Worm (Caenorhabditis elegans) whole organism, young adult: ENCODE measurements around the gene mrp-3.

Experiments used
- B0035.1 ChIP-seq: sonication (generic microtip); optimal IDR thresholded peaks from 2 replicates; lab custom pipeline; 2016; ENCODE audit warnings: missing genetic modification characterization, mild to moderate bottlenecking, missing compliant biosample characterization, missing genotype, missing genetic modification reagents
- B0261.1 ChIP-seq: sonication (generic microtip); optimal IDR thresholded peaks from 2 replicates; lab custom pipeline; 2016; ENCODE audit warnings: mild to moderate bottlenecking, missing genetic modification characterization, moderate library complexity, missing compliant biosample characterization
- C06A6.2 ChIP-seq: fragments of 200-800 bp; sonication (Bioruptor generic); conservative IDR thresholded peaks from 2 replicates; pipeline ENCODE4 v1.3.6; 2022; ENCODE audit warnings: missing genetic modification characterization, missing compliant biosample characterization
- F49E8.2 ChIP-seq: sonication (generic microtip); optimal IDR thresholded peaks from 3 replicates; lab custom pipeline; 2017; ENCODE audit warnings: missing genetic modification characterization, mild to moderate bottlenecking, missing compliant biosample characterization, antibody characterized with exemption, moderate library complexity; ENCODE audit not compliant: insufficient read depth
- F52B5.7 ChIP-seq: sonication (generic microtip); optimal IDR thresholded peaks from 2 replicates; lab custom pipeline; 2016; ENCODE audit warnings: mild to moderate bottlenecking, missing genetic modification characterization, missing compliant biosample characterization
- F55B11.4 ChIP-seq: sonication (generic microtip); optimal IDR thresholded peaks from 2 replicates; lab custom pipeline; 2016; ENCODE audit warnings: missing compliant biosample characterization, missing genetic modification characterization, borderline replicate concordance; ENCODE audit not compliant: insufficient read depth
- K11D2.4 ChIP-seq: fragments of 200-800 bp; sonication (Bioruptor generic); IDR thresholded peaks from 2 replicates; pipeline ENCODE4 v1.3.6; 2022; ENCODE audit warnings: missing genetic modification reagents, missing genetic modification characterization, missing compliant biosample characterization
- Y56A3A.18 ChIP-seq: fragments of 200-800 bp; sonication (Bioruptor generic); IDR thresholded peaks from 2 replicates; pipeline ENCODE4 v1.3.6; 2022; ENCODE audit warnings: missing genetic modification reagents, missing genetic modification characterization, missing compliant biosample characterization
- aptf-3 ChIP-seq: fragments of 200-800 bp; sonication (Bioruptor generic); IDR thresholded peaks from 2 replicates; pipeline ENCODE4 v1.3.6; 2022; ENCODE audit warnings: missing genetic modification characterization, missing compliant biosample characterization
- attf-5 ChIP-seq: fragments of 200-800 bp; sonication (Bioruptor generic); optimal IDR thresholded peaks from 2 replicates; lab custom pipeline; 2018; ENCODE audit warnings: mild to moderate bottlenecking, missing genetic modification characterization, missing compliant biosample characterization
- attf-6 ChIP-seq: fragments of 200-800 bp; sonication (Bioruptor generic); IDR thresholded peaks from 2 replicates; pipeline ENCODE4 v1.3.6; 2022; ENCODE audit warnings: missing genetic modification reagents, missing genetic modification characterization, missing compliant biosample characterization
- ccch-3 ChIP-seq: fragments of 200-800 bp; sonication (Bioruptor generic); optimal IDR thresholded peaks from 2 replicates; lab custom pipeline; 2018; ENCODE audit warnings: mild to moderate bottlenecking, missing genetic modification characterization, missing compliant biosample characterization
- cebp-2 ChIP-seq: fragments of 200-800 bp; sonication (Bioruptor generic); IDR thresholded peaks from 2 replicates; pipeline ENCODE4 v1.3.6; 2022; ENCODE audit warnings: missing genetic modification characterization, missing compliant biosample characterization
- ceh-27 ChIP-seq: fragments of 200-800 bp; sonication (Bioruptor generic); optimal IDR thresholded peaks from 2 replicates; lab custom pipeline; 2018; ENCODE audit warnings: mild to moderate bottlenecking, missing genetic modification characterization, moderate library complexity, missing compliant biosample characterization
- dpff-1 ChIP-seq: sonication (generic microtip); optimal IDR thresholded peaks from 2 replicates; lab custom pipeline; 2017; ENCODE audit warnings: mild to moderate bottlenecking, missing genetic modification characterization, missing compliant biosample characterization
- dpl-1 ChIP-seq: fragments of 150-350 bp; optimal IDR thresholded peaks from 2 replicates; lab custom pipeline; 2014; ENCODE audit warnings: missing biosample characterization, missing genetic modification reagents, missing genetic modification characterization
- egl-44 ChIP-seq: fragments of 200-800 bp; sonication (Bioruptor generic); IDR thresholded peaks from 2 replicates; pipeline ENCODE4 v1.3.6; 2022; ENCODE audit warnings: missing genetic modification reagents, missing genetic modification characterization, missing compliant biosample characterization
- egrh-3 ChIP-seq: fragments of 200-800 bp; sonication (Bioruptor generic); IDR thresholded peaks from 2 replicates; pipeline ENCODE4 v1.3.6; 2022; ENCODE audit warnings: missing genetic modification reagents, missing genetic modification characterization, missing compliant biosample characterization
- ekl-4 ChIP-seq: fragments of 200-800 bp; sonication (Bioruptor generic); IDR thresholded peaks from 2 replicates; pipeline ENCODE4 v1.3.6; 2022; ENCODE audit warnings: missing genetic modification reagents, missing genetic modification characterization, missing compliant biosample characterization
- hmg-1.2 ChIP-seq: fragments of 200-800 bp; sonication (Bioruptor generic); IDR thresholded peaks from 2 replicates; pipeline ENCODE4 v1.3.6; 2022; ENCODE audit warnings: missing genetic modification reagents, missing genetic modification characterization, missing compliant biosample characterization
- hrde-1 ChIP-seq: sonication (generic microtip); optimal IDR thresholded peaks from 2 replicates; lab custom pipeline; 2016; ENCODE audit warnings: missing genetic modification characterization, mild to moderate bottlenecking, missing compliant biosample characterization, moderate library complexity, missing genotype, missing genetic modification reagents, borderline replicate concordance
- lin-26 ChIP-seq: fragments of 200-800 bp; sonication (Bioruptor generic); IDR thresholded peaks from 2 replicates; pipeline ENCODE4 v1.3.6; 2022; ENCODE audit warnings: missing genetic modification reagents, missing genetic modification characterization, missing compliant biosample characterization
- lin-40 ChIP-seq: sonication (generic microtip); optimal IDR thresholded peaks from 2 replicates; lab custom pipeline; 2016; ENCODE audit warnings: missing genetic modification characterization, mild to moderate bottlenecking, missing compliant biosample characterization, missing genotype, missing genetic modification reagents
- lsy-27 ChIP-seq: sonication (generic microtip); optimal IDR thresholded peaks from 2 replicates; lab custom pipeline; 2017; ENCODE audit warnings: missing genetic modification characterization, mild to moderate bottlenecking, missing compliant biosample characterization, antibody characterized with exemption, missing genotype, borderline replicate concordance; ENCODE audit not compliant: insufficient read depth
- madf-10 ChIP-seq: sonication (generic microtip); optimal IDR thresholded peaks from 2 replicates; lab custom pipeline; 2016; ENCODE audit warnings: mild to moderate bottlenecking, missing genetic modification characterization, missing compliant biosample characterization
- madf-3 ChIP-seq: fragments of 200-800 bp; sonication (Bioruptor generic); IDR thresholded peaks from 2 replicates; pipeline ENCODE4 v1.3.6; 2022; ENCODE audit warnings: missing genetic modification reagents, missing genetic modification characterization, missing compliant biosample characterization
- mcd-1 ChIP-seq: fragments of 200-800 bp; sonication (Bioruptor generic); IDR thresholded peaks from 2 replicates; pipeline ENCODE4 v1.3.6; 2022; ENCODE audit warnings: missing genetic modification reagents, missing genetic modification characterization, missing compliant biosample characterization
- nfya-1 ChIP-seq: sonication (generic microtip); optimal IDR thresholded peaks from 2 replicates; lab custom pipeline; 2017; ENCODE audit warnings: antibody characterized with exemption, missing compliant biosample characterization, missing genetic modification characterization, borderline replicate concordance; ENCODE audit not compliant: insufficient read depth
- nhr-120 ChIP-seq: fragments of 200-800 bp; sonication (Bioruptor generic); IDR thresholded peaks from 2 replicates; pipeline ENCODE4 v1.3.6; 2022; ENCODE audit warnings: missing genetic modification characterization, missing compliant biosample characterization
- pha-4 ChIP-seq: fragments of 150-350 bp; sonication (generic microtip); optimal IDR thresholded peaks from 2 replicates; lab custom pipeline; 2014; ENCODE audit warnings: missing biosample characterization, missing genetic modification reagents, missing genetic modification characterization
- rec-8 ChIP-seq, 2 experiments: sonication (generic microtip); optimal IDR thresholded peaks; 2 replicates each; lab custom pipeline; 2016; ENCODE audit warnings: mild to moderate bottlenecking in 2 of 2, missing genetic modification characterization in 2 of 2, missing genetic modification reagents in 2 of 2, missing genotype in 2 of 2, missing biosample characterization in 1 of 2, missing compliant biosample characterization in 1 of 2, moderate library complexity in 1 of 2
- sdz-38 ChIP-seq: sonication (generic microtip); optimal IDR thresholded peaks from 2 replicates; lab custom pipeline; 2016; ENCODE audit warnings: missing genotype, missing genetic modification characterization, missing compliant biosample characterization
- snpc-1.1 ChIP-seq: sonication (generic microtip); optimal IDR thresholded peaks from 2 replicates; lab custom pipeline; 2017; ENCODE audit warnings: missing genetic modification characterization, mild to moderate bottlenecking, missing compliant biosample characterization, antibody characterized with exemption, moderate library complexity, missing genotype, missing genetic modification reagents; ENCODE audit not compliant: insufficient read depth
- snpc-1.3 ChIP-seq: sonication (generic microtip); optimal IDR thresholded peaks from 2 replicates; lab custom pipeline; 2017; ENCODE audit warnings: missing genetic modification characterization, mild to moderate bottlenecking, missing compliant biosample characterization, antibody characterized with exemption, moderate library complexity, missing genotype, missing genetic modification reagents; ENCODE audit not compliant: insufficient read depth
- snpc-4 ChIP-seq, 5 experiments: fragments of 150-350 bp in 1 of 5; sonication (generic microtip) in 4 of 5; optimal IDR thresholded peaks; 2 replicates each; lab custom pipeline; 2014 to 2018; ENCODE audit warnings: missing genetic modification characterization in 5 of 5, missing biosample characterization in 3 of 5, antibody characterized with exemption in 2 of 5, mild to moderate bottlenecking in 2 of 5, missing compliant biosample characterization in 2 of 5, missing genotype in 2 of 5, moderate library complexity in 2 of 5, missing genetic modification reagents in 1 of 5
- somi-1 ChIP-seq: fragments of 200-800 bp; sonication (Bioruptor generic); optimal IDR thresholded peaks from 2 replicates; lab custom pipeline; 2018; ENCODE audit warnings: mild to moderate bottlenecking, missing genetic modification characterization, missing compliant biosample characterization
- tbp1 ChIP-seq: fragments of 200-800 bp; sonication (Bioruptor generic); optimal IDR thresholded peaks from 2 replicates; lab custom pipeline; 2018; ENCODE audit warnings: mild to moderate bottlenecking, missing genetic modification characterization, missing compliant biosample characterization
- zfh-2 ChIP-seq: fragments of 200-800 bp; sonication (Bioruptor generic); conservative IDR thresholded peaks from 2 replicates; pipeline ENCODE4 v1.3.6; 2022; ENCODE audit warnings: missing genetic modification reagents, missing genetic modification characterization, missing compliant biosample characterization
- ztf-6 ChIP-seq: fragments of 200-800 bp; sonication (Bioruptor generic); IDR thresholded peaks from 2 replicates; pipeline ENCODE4 v1.3.6; 2022; ENCODE audit warnings: missing genetic modification reagents, missing genetic modification characterization, missing compliant biosample characterization

mrp-3 gene

DNA sequence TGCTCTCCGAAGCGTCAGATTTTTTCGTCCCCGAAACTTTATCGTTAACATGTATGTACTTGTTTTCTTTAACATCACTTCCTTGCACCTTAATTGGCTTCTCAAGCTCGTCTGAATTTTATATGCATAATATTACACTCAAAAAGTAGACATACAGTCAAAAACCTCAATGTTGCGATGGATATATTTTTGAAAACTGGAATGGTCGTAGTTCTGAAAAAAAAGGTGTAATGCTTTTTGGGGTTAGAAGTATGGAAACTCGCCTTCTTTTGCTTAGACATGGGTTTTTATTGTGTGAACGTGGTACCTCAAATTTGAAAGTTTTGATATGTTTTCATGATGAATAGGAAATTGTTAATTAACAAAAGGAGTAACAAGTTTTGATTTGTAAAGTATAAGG, 43.5 kb upstream of the mrp-3 start, which contains the start of gene C09G1.2:
Gene C09G1.2 (minus strand): TSS at position 101 of the 400 bp plus-strand sequence.
- no peak for TF ChIP-seq lsy-27 (tag; lab: Kevin White, UChicago)
- TF ChIP-seq lin-40 (tag; lab: Kevin White, UChicago), result no peak
- TF ChIP-seq sdz-38 (tag; lab: Kevin White, UChicago), result no peak
- TF ChIP-seq dpl-1 (GFP tag; lab: Kevin White, UChicago), result no peak
- no peak for TF ChIP-seq hmg-1.2 (GFP tag; lab: Robert Waterston, UW)
- TF ChIP-seq ceh-27 (GFP tag; lab: Kevin White, UChicago), result no peak
- no peak for TF ChIP-seq B0261.1 (tag; lab: Kevin White, UChicago)
- TF ChIP-seq attf-6 (GFP tag; lab: Robert Waterston, UW), result no peak
- TF ChIP-seq C06A6.2 (GFP tag; lab: Robert Waterston, UW), result no peak
- no peak for TF ChIP-seq snpc-1.3
- TF ChIP-seq ccch-3, result no peak
- TF ChIP-seq lin-26, result no peak
- no peak for TF ChIP-seq F55B11.4 (tag; lab: Kevin White, UChicago)
- TF ChIP-seq nhr-120 (GFP tag; lab: Robert Waterston, UW), result no peak
- TF ChIP-seq madf-3 (GFP tag; lab: Robert Waterston, UW), result no peak

DNA sequence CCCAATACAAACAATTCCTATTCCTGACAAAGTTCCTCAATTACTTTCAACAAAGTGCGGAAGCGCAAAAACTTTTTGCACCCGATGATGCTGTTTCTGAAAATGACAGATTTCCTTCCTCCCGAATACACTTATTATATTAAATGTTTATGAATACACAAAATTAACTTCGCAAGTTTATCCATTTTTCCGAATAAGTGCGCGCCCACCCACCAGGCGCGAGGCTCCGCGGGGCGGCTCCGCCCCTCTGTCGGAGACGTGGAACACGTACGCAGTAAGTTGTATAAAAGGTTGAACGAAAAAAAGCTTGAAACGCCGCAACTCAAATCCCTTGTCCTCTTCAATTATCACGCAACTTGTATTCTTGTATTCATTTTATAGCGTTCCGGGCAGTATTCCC, 19.6 kb upstream of the mrp-3 start, which contains the start of gene C09G1.5:
Gene C09G1.5 (plus strand): TSS at position 301 of the 400 bp plus-strand sequence.
- no peak for TF ChIP-seq egl-44 (GFP tag; lab: Robert Waterston, UW)

- TF ChIP-seq F52B5.7 (no peak), somi-1 (GFP tag; lab: Kevin White, UChicago) (no peak), K11D2.4 (no peak), cebp-2 (GFP tag; lab: Robert Waterston, UW) (no peak), dpff-1 (tag; lab: Kevin White, UChicago) (no peak), snpc-4 (GFP tag; optimal IDR thresholded peaks at IDR 0.05; lab: Kevin White, UChicago) (no peak), snpc-4 (tag; optimal IDR thresholded peaks at IDR 0.05; lab: Kevin White, UChicago) (peak in 3 of 4 experiments; percentile 53 to 91 (median 81)), madf-10 (no peak), ekl-4 (GFP tag; lab: Robert Waterston, UW) (no peak), snpc-1.1 (tag; lab: Kevin White, UChicago) (peak; percentile 18), nfya-1 (tag; lab: Kevin White, UChicago) (no peak)
Observed at ce11 chrX:15953611-15954010, 14.5 kb upstream of the mrp-3 start.

- TF ChIP-seq hrde-1 (tag; lab: Kevin White, UChicago) (no peak), aptf-3 (GFP tag; lab: Robert Waterston, UW) (no peak), pha-4 (tag; lab: Kevin White, UChicago) (no peak), rec-8 (tag; optimal IDR thresholded peaks at IDR 0.05; lab: Kevin White, UChicago) (no peak), F49E8.2 (tag; lab: Kevin White, UChicago) (no peak), egrh-3 (GFP tag; lab: Robert Waterston, UW) (peak; percentile 34; the same call in 1 of the 2 replicates), tbp1 (GFP tag; lab: Kevin White, UChicago) (no peak), mcd-1 (GFP tag; lab: Robert Waterston, UW) (no peak), attf-5 (no peak), B0035.1 (tag; lab: Kevin White, UChicago) (no peak), ztf-6 (GFP tag; lab: Robert Waterston, UW) (no peak), madf-3 (GFP tag; lab: Robert Waterston, UW) (no peak), F52B5.7 (no peak), Y56A3A.18 (GFP tag; lab: Robert Waterston, UW) (no peak), egl-44 (GFP tag; lab: Robert Waterston, UW) (no peak), zfh-2 (peak; percentile 51; the same call in 1 of the 2 replicates)
Observed at ce11 chrX:15953086-15953485, 14.0 kb upstream of the mrp-3 start.
